Worm (Caenorhabditis elegans): Measurements from ENCODE around the gene K06A9.1.

K06A9.1 gene

DNA sequence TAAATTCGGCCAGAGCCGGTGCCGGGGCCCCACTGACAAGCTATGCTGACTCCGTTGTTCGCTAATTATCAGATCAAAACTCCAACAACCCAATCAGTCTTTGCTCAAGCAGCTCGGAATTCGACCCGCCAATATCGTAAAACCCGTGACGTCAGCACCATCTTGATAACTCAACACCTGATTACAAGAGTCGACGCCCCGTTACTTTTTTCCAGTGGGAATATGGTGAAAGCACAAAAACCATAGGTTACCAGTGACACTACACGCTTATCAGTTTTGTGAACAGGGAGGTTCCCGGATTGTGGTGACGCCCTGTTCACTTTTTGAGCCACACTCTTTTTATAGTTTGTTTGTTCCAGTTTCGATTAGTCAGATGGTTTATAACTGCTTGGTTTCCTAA is 6.2 kb upstream of the K06A9.1 start:
- TF ChIP-seq sea-1 (GFP tag; conservative IDR thresholded peaks at IDR 0.05) (no peak), B0310.2 (tag; optimal IDR thresholded peaks at IDR 0.05) (no peak), aly-1 (tag; optimal IDR thresholded peaks at IDR 0.05) (no peak), hnd-1 (tag; optimal IDR thresholded peaks at IDR 0.05) (no peak)

DNA sequence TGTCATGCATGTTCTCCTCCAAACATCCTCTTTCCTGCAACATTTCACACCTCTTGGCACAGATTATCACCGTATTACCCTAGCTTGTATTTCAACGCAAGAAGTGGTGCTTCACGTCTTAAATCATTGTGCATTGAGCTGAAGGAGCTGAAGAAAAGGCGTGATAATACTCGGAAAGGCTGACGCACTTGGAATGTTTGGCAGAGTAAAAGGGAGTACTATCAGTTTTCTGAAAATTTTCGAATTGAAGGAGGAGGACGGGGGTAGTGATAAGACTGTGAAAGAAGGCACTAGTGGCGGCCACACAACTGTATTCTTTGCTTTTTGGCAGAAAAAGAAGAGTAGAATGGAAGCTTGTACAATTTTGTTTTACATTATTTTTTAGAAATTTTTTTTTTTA is 3.9 kb upstream of the K06A9.1 start:
- TF ChIP-seq ama-1 (optimal IDR thresholded peaks at IDR 0.05) (no peak), pes-1 (GFP tag; IDR thresholded peaks at IDR 0.05) (no peak), ceh-13 (GFP tag; optimal IDR thresholded peaks at IDR 0.05) (no peak), flt-1 (GFP tag; IDR thresholded peaks at IDR 0.05) (no peak), tbx-37 (GFP tag; conservative IDR thresholded peaks at IDR 0.05) (no peak), ceh-36 (tag; optimal IDR thresholded peaks at IDR 0.05) (no peak), tbx-11 (GFP tag; IDR thresholded peaks at IDR 0.05) (no peak), hmg-4 (GFP tag; optimal IDR thresholded peaks at IDR 0.05) (no peak), hmbx-1 (tag; optimal IDR thresholded peaks at IDR 0.05) (no peak), hnd-1 (tag; optimal IDR thresholded peaks at IDR 0.05) (no peak), F13C5.2 (tag; optimal IDR thresholded peaks at IDR 0.05) (no peak), tra-4 (tag; optimal IDR thresholded peaks at IDR 0.05) (no peak), ets-7 (tag; optimal IDR thresholded peaks at IDR 0.05) (no peak), B0310.2 (tag; optimal IDR thresholded peaks at IDR 0.05) (no peak), scrt-1 (GFP tag; IDR thresholded peaks at IDR 0.05) (no peak)

DNA sequence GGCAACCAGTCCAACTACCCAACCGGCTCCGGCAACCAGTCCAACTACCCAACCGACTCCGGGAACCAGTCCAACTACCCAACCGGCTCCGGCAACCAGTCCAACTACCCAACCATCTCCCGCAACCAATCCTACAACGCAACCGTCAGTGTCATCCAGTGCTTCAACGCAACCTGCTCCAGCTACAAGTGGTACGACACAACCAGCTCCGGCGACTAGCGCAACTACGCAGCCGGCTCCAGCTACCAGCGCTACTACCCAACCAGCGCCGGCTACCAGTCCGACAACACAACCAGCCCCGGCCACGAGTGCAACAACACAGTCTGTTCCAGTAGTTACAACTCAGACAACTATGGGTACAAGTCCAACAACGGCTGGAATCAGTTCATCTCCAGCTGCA is 1.8 kb downstream of the K06A9.1 start:
- TF ChIP-seq F13C5.2 (tag; optimal IDR thresholded peaks at IDR 0.05) (no peak), hmbx-1 (tag; optimal IDR thresholded peaks at IDR 0.05) (no peak), tra-4 (tag; optimal IDR thresholded peaks at IDR 0.05) (no peak), ets-7 (tag; optimal IDR thresholded peaks at IDR 0.05) (no peak), flt-1 (GFP tag; IDR thresholded peaks at IDR 0.05) (no peak), ceh-36 (tag; optimal IDR thresholded peaks at IDR 0.05) (no peak), hmg-4 (GFP tag; optimal IDR thresholded peaks at IDR 0.05) (no peak), B0310.2 (tag; optimal IDR thresholded peaks at IDR 0.05) (no peak), ama-1 (optimal IDR thresholded peaks at IDR 0.05) (no peak), scrt-1 (GFP tag; IDR thresholded peaks at IDR 0.05) (no peak), aly-1 (tag; optimal IDR thresholded peaks at IDR 0.05) (no peak)

DNA sequence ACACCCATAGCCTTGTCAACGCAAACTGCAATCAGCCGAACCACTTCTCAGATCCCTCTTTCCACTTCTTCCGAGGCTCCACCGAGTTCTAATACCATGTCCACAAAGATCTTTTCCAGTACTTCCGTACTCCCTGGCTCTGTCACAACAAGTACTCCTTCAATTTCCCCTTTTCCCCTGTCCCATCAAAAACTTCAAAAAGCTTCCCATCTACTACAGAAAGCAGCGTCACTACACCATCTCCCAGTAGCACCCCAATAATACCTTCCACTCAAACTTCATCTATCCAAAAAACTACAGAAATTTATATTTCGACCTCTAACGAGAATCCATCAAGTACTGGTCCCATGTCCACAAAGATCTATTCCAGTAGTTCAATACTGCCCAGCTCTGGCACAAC is 9.6 kb downstream of the K06A9.1 start:
- TF ChIP-seq tbx-11 (GFP tag; IDR thresholded peaks at IDR 0.05) (no peak), aly-1 (tag; optimal IDR thresholded peaks at IDR 0.05) (no peak), ceh-36 (tag; optimal IDR thresholded peaks at IDR 0.05) (no peak), ceh-13 (GFP tag; optimal IDR thresholded peaks at IDR 0.05) (no peak), tra-4 (tag; optimal IDR thresholded peaks at IDR 0.05) (no peak), scrt-1 (GFP tag; IDR thresholded peaks at IDR 0.05) (no peak), hnd-1 (tag; optimal IDR thresholded peaks at IDR 0.05) (no peak), ama-1 (optimal IDR thresholded peaks at IDR 0.05) (no peak), ets-7 (tag; optimal IDR thresholded peaks at IDR 0.05) (no peak), pes-1 (GFP tag; IDR thresholded peaks at IDR 0.05) (no peak), hmbx-1 (tag; optimal IDR thresholded peaks at IDR 0.05) (no peak), sea-1 (GFP tag; conservative IDR thresholded peaks at IDR 0.05) (no peak)

DNA sequence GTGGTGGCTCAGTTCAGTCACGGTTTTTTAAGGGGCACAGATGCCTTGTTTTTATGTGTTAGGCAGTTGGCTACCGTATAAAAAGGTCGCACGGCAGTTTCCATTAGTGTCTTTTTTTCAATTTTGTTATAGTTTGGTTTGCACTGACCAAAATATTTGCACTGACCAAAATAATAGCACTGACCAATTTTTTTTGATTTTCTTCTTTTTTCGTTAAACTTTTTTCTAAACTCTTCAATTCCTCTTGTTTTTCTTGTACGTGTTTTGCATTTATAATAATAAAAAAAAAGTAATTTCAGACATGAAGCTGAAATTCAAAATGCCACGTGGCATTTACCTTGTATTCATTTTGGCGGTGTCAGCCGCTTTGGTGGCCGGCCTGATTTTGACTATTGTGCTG is 21.1 kb downstream of the K06A9.1 start, which contains the start of gene H02F09.3:
Gene H02F09.3, plus strand, starts transcription at position 301 of the 400 bp plus-strand sequence.
- TF ChIP-seq ceh-36 (tag; optimal IDR thresholded peaks at IDR 0.05): no peak
- TF ChIP-seq F13C5.2 (tag; optimal IDR thresholded peaks at IDR 0.05): no peak
- TF ChIP-seq hnd-1 (tag; optimal IDR thresholded peaks at IDR 0.05): no peak
- no peak for TF ChIP-seq aly-1 (tag; optimal IDR thresholded peaks at IDR 0.05)
- TF ChIP-seq ama-1 (optimal IDR thresholded peaks at IDR 0.05): no peak
- TF ChIP-seq sea-1 (GFP tag; conservative IDR thresholded peaks at IDR 0.05): no peak
- no peak for TF ChIP-seq scrt-1 (GFP tag; IDR thresholded peaks at IDR 0.05)
- no peak for TF ChIP-seq pes-1 (GFP tag; IDR thresholded peaks at IDR 0.05)
- no peak for TF ChIP-seq hmbx-1 (tag; optimal IDR thresholded peaks at IDR 0.05)
- TF ChIP-seq hmg-4 (GFP tag; optimal IDR thresholded peaks at IDR 0.05): no peak
- TF ChIP-seq flt-1 (GFP tag; IDR thresholded peaks at IDR 0.05): no peak
- no peak for TF ChIP-seq ceh-13 (GFP tag; optimal IDR thresholded peaks at IDR 0.05)
- no peak for TF ChIP-seq ets-7 (tag; optimal IDR thresholded peaks at IDR 0.05)

DNA sequence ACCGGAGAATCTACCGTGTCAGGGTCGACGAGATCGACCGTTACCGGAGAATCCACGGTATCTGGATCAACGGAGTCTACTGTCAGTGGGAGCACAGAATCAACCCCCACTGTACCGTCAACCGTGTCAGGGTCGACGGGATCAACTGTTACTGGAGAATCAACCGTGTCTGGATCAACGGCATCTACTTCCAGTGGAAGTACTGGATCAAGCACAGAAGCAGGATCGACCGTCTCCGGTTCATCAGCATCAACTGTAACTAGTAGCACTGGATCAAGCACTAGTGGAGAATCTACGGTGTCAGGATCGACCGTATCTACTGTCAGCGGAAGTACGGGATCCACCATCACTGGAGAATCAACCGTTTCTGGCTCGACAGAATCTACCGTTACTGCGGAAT is 24.6 kb downstream of the K06A9.1 start, which contains the start of gene H02F09.2:
Gene H02F09.2, plus strand, starts transcription at position 301 of the 400 bp plus-strand sequence.
- no peak for TF ChIP-seq F13C5.2 (tag; optimal IDR thresholded peaks at IDR 0.05)
- TF ChIP-seq tra-4 (tag; optimal IDR thresholded peaks at IDR 0.05): no peak
- TF ChIP-seq flt-1 (GFP tag; IDR thresholded peaks at IDR 0.05): no peak
- no peak for TF ChIP-seq aly-1 (tag; optimal IDR thresholded peaks at IDR 0.05)
- no peak for TF ChIP-seq ama-1 (optimal IDR thresholded peaks at IDR 0.05)
- TF ChIP-seq hmg-4 (GFP tag; optimal IDR thresholded peaks at IDR 0.05): no peak

DNA sequence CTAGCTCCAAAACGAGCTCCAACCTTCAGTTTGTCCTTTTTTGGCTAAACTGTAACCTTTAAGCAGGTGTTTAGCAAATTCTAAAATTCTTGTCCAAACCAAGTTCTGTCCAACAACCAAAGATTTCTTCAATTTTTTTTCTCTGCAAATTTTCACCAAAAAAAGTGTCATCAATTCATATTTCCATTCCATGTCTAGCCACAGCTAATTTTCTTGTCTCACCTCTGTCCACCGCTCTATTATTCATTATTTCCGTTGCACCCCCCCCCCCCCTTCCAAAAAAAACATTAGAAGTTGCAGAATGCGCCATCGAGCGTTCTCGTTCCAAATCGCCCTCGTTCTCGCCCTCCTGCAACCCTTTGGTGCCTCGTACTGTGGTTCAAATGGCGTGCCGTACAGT is 29.0 kb downstream of the K06A9.1 start, which contains the start of gene wrt-9:
Gene wrt-9, plus strand, starts transcription at position 301 of the 400 bp plus-strand sequence.
- TF ChIP-seq hmbx-1 (tag; optimal IDR thresholded peaks at IDR 0.05) (no peak), B0310.2 (tag; optimal IDR thresholded peaks at IDR 0.05) (no peak), aly-1 (tag; optimal IDR thresholded peaks at IDR 0.05) (no peak), pes-1 (GFP tag; IDR thresholded peaks at IDR 0.05) (no peak)

DNA sequence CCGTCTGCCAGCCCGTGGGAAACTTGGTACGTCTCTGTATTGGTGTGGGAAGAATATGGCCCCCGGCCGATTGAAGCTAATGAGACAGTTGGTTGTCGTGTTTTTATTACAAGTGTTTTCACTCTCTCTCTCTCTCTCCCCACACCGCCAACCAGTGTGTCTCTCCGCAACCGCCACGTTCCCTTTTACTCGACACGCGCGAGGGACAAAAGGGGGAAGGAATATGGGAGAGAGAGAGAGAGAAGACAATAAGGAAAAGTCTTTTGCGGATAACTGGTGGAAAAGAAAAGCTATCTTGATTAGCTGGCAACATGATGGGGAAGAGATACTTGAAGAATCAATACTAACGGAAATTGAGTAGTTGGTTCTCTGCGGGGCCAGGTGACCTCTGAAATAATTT is 31.4 kb downstream of the K06A9.1 start:
- TF ChIP-seq ets-7 (tag; optimal IDR thresholded peaks at IDR 0.05): no peak
- TF ChIP-seq flt-1 (GFP tag; IDR thresholded peaks at IDR 0.05): no peak
- no peak for TF ChIP-seq aly-1 (tag; optimal IDR thresholded peaks at IDR 0.05)
- no peak for TF ChIP-seq scrt-1 (GFP tag; IDR thresholded peaks at IDR 0.05)
- no peak for TF ChIP-seq ceh-13 (GFP tag; optimal IDR thresholded peaks at IDR 0.05)
- no peak for TF ChIP-seq hmbx-1 (tag; optimal IDR thresholded peaks at IDR 0.05)
- TF ChIP-seq hmg-4 (GFP tag; optimal IDR thresholded peaks at IDR 0.05): peak; percentile 36
- TF ChIP-seq sea-1 (GFP tag; conservative IDR thresholded peaks at IDR 0.05): 0 out of 2 replicates have a peak, but pooled peaks have one; percentile 50
- peak; percentile 5 for TF ChIP-seq F13C5.2 (tag; optimal IDR thresholded peaks at IDR 0.05)
- no peak for TF ChIP-seq ama-1 (optimal IDR thresholded peaks at IDR 0.05)
- peak; percentile 8 for TF ChIP-seq ceh-36 (tag; optimal IDR thresholded peaks at IDR 0.05)
- no peak for TF ChIP-seq tbx-11 (GFP tag; IDR thresholded peaks at IDR 0.05)
- no peak for TF ChIP-seq B0310.2 (tag; optimal IDR thresholded peaks at IDR 0.05)
- no peak for TF ChIP-seq hnd-1 (tag; optimal IDR thresholded peaks at IDR 0.05)
- no peak for TF ChIP-seq pes-1 (GFP tag; IDR thresholded peaks at IDR 0.05)
- TF ChIP-seq tra-4 (tag; optimal IDR thresholded peaks at IDR 0.05): no peak
- no peak for TF ChIP-seq tbx-37 (GFP tag; conservative IDR thresholded peaks at IDR 0.05)
